Worm (Caenorhabditis elegans): ENCODE measurements around the gene algn-6.

DNA sequence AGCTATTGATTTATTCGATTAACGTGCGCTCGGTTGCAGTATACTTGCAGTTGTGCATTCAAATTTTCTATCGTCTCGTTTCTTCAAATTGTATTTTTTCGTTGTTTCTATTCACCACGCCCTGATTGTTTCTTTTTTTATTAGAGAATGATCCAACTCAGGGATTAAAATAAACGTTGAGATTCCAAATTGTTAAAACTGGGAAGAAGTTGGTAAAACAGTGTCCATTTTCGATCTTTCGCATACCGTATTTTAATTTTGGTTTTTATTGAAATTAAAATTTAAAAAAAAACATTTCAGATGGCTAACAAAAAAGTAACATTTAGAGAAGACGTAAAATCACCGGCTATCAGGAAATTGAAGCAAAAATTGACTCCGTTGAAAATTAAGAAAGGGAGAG, 7.7 kb downstream of the algn-6 start, which contains the start of gene apn-1:
- TF ChIP-seq aly-1 (tag; optimal IDR thresholded peaks at IDR 0.05) (no peak), ama-1 (optimal IDR thresholded peaks at IDR 0.05) (no peak), sea-1 (GFP tag; conservative IDR thresholded peaks at IDR 0.05) (no peak), scrt-1 (GFP tag; IDR thresholded peaks at IDR 0.05) (no peak), tbx-37 (GFP tag; conservative IDR thresholded peaks at IDR 0.05) (no peak), B0310.2 (tag; optimal IDR thresholded peaks at IDR 0.05) (no peak), hmg-4 (GFP tag; optimal IDR thresholded peaks at IDR 0.05) (no peak), flt-1 (GFP tag; IDR thresholded peaks at IDR 0.05) (no peak), tbx-11 (GFP tag; IDR thresholded peaks at IDR 0.05) (no peak), tra-4 (tag; optimal IDR thresholded peaks at IDR 0.05) (no peak), ceh-13 (GFP tag; optimal IDR thresholded peaks at IDR 0.05) (no peak), F13C5.2 (tag; optimal IDR thresholded peaks at IDR 0.05) (no peak), pes-1 (GFP tag; IDR thresholded peaks at IDR 0.05) (no peak)

Measured in whole organism, early embryonic.